Worm (Caenorhabditis elegans): ENCODE results near the gene ZK353.3.

ZK353.3 gene

ce11 chrIII:8370188-8370587, 25.6 kb upstream of the ZK353.3 start:
- TF ChIP-seq flt-1 (GFP tag; IDR thresholded peaks at IDR 0.05) (no peak), med-1 (GFP tag; optimal IDR thresholded peaks at IDR 0.05; ENCODE audit: insufficient read depth) (no peak), ztf-29 (GFP tag; IDR thresholded peaks at IDR 0.05) (no peak), tab-1 (GFP tag; IDR thresholded peaks at IDR 0.05) (no peak)

ce11 chrIII:8370846-8371257, 24.9 kb upstream of the ZK353.3 start:
- TF ChIP-seq cog-1 (tag; optimal IDR thresholded peaks at IDR 0.05) (no peak), tab-1 (GFP tag; IDR thresholded peaks at IDR 0.05) (no peak)

ce11 chrIII:8371595-8372305, 24.0 kb upstream of the ZK353.3 start, which contains the start of gene lmbr-1:
Gene lmbr-1 (plus strand): TSS chrIII:8372255.
- TF ChIP-seq ztf-29 (GFP tag; IDR thresholded peaks at IDR 0.05) (no peak), cog-1 (tag; optimal IDR thresholded peaks at IDR 0.05) (no peak)

ce11 chrIII:8375000-8375399, 20.8 kb upstream of the ZK353.3 start, which contains the start of gene met-2:
Gene met-2 (plus strand): TSS chrIII:8375300.
- no peak for TF ChIP-seq T22C8.4 (GFP tag; IDR thresholded peaks at IDR 0.05)

ce11 chrIII:8380645-8381044, 15.1 kb upstream of the ZK353.3 start, which contains the start of gene R05D3.12:
Gene R05D3.12 (plus strand): TSS chrIII:8380945.
- no peak for TF ChIP-seq ztf-29 (GFP tag; IDR thresholded peaks at IDR 0.05)
- no peak for TF ChIP-seq flt-1 (GFP tag; IDR thresholded peaks at IDR 0.05)
- no peak for TF ChIP-seq T22C8.4 (GFP tag; IDR thresholded peaks at IDR 0.05)
- no peak for TF ChIP-seq tab-1 (GFP tag; IDR thresholded peaks at IDR 0.05)
- no peak for TF ChIP-seq ztf-23 (GFP tag; IDR thresholded peaks at IDR 0.05)
- TF ChIP-seq med-1 (GFP tag; optimal IDR thresholded peaks at IDR 0.05; ENCODE audit: insufficient read depth): no peak
- no peak for TF ChIP-seq ref-1 (GFP tag; conservative IDR thresholded peaks at IDR 0.05)
- TF ChIP-seq cog-1 (tag; optimal IDR thresholded peaks at IDR 0.05): no peak
- TF ChIP-seq klf-2 (GFP tag; conservative IDR thresholded peaks at IDR 0.05): no peak

- TF ChIP-seq klf-2 (GFP tag; conservative IDR thresholded peaks at IDR 0.05) (no peak), ztf-29 (GFP tag; IDR thresholded peaks at IDR 0.05) (no peak), med-1 (GFP tag; optimal IDR thresholded peaks at IDR 0.05; ENCODE audit: insufficient read depth) (no peak), ztf-23 (GFP tag; IDR thresholded peaks at IDR 0.05) (no peak), flt-1 (GFP tag; IDR thresholded peaks at IDR 0.05) (no peak)
These were observed 6.2 kb upstream of the ZK353.3 start, which contains the start of gene ZK353.4 for ce11 chrIII:8389539-8389938. Gene ZK353.4 (minus strand): TSS chrIII:8389639.

- TF ChIP-seq tab-1 (GFP tag; IDR thresholded peaks at IDR 0.05): no peak
- TF ChIP-seq ref-1 (GFP tag; conservative IDR thresholded peaks at IDR 0.05): no peak
- TF ChIP-seq cog-1 (tag; optimal IDR thresholded peaks at IDR 0.05): no peak
- TF ChIP-seq T22C8.4 (GFP tag; IDR thresholded peaks at IDR 0.05): no peak
- no peak for TF ChIP-seq ztf-29 (GFP tag; IDR thresholded peaks at IDR 0.05)
These were observed 3.5 kb upstream of the ZK353.3 start for ce11 chrIII:8392307-8392706.

- TF ChIP-seq ref-1 (GFP tag; conservative IDR thresholded peaks at IDR 0.05) (no peak), klf-2 (GFP tag; conservative IDR thresholded peaks at IDR 0.05) (no peak), ztf-23 (GFP tag; IDR thresholded peaks at IDR 0.05) (no peak), med-1 (GFP tag; optimal IDR thresholded peaks at IDR 0.05; ENCODE audit: insufficient read depth) (no peak), tab-1 (GFP tag; IDR thresholded peaks at IDR 0.05) (no peak), cog-1 (tag; optimal IDR thresholded peaks at IDR 0.05) (no peak), T22C8.4 (GFP tag; IDR thresholded peaks at IDR 0.05) (no peak), ztf-29 (GFP tag; IDR thresholded peaks at IDR 0.05) (no peak), flt-1 (GFP tag; IDR thresholded peaks at IDR 0.05) (no peak)
These were observed 1.1 kb upstream of the ZK353.3 start, which contains the start of gene ZK353.10 for ce11 chrIII:8394374-8395302. Gene ZK353.10 (minus strand): TSS chrIII:8394424.

ce11 chrIII:8398411-8398810, 2.6 kb downstream of the ZK353.3 start, which contains the start of gene ZK353.2:
Gene ZK353.2 (plus strand): TSS chrIII:8398711.
- TF ChIP-seq ref-1 (GFP tag; conservative IDR thresholded peaks at IDR 0.05): no peak
- TF ChIP-seq cog-1 (tag; optimal IDR thresholded peaks at IDR 0.05): no peak

ce11 chrIII:8400478-8400877, 4.7 kb downstream of the ZK353.3 start:
- TF ChIP-seq T22C8.4 (GFP tag; IDR thresholded peaks at IDR 0.05) (no peak), med-1 (GFP tag; optimal IDR thresholded peaks at IDR 0.05; ENCODE audit: insufficient read depth) (no peak), cog-1 (tag; optimal IDR thresholded peaks at IDR 0.05) (no peak), klf-2 (GFP tag; conservative IDR thresholded peaks at IDR 0.05) (no peak), flt-1 (GFP tag; IDR thresholded peaks at IDR 0.05) (no peak), ref-1 (GFP tag; conservative IDR thresholded peaks at IDR 0.05) (no peak), ztf-29 (GFP tag; IDR thresholded peaks at IDR 0.05) (no peak), tab-1 (GFP tag; IDR thresholded peaks at IDR 0.05) (no peak), ztf-23 (GFP tag; IDR thresholded peaks at IDR 0.05) (no peak)

All from whole organism, midembryonic.